Worm (Caenorhabditis elegans) whole organism, L4/young adult: ENCODE data around the gene F07E5.9.
"Not testable (repeated sequence)": the region's sequence is repeated elsewhere in the genome, so short reads cannot be mapped to it uniquely, and the experiment has no call there.

Source experiments
- W03F9.2 ChIP-seq: fragments of 150-350 bp; optimal IDR thresholded peaks from 2 replicates; lab custom pipeline; 2014; ENCODE audit warnings: missing biosample characterization, missing genetic modification characterization
- dao-5 ChIP-seq: sonication (generic microtip); optimal IDR thresholded peaks from 2 replicates; lab custom pipeline; 2016; ENCODE audit warnings: missing genotype, missing genetic modification characterization, moderate library complexity, missing compliant biosample characterization
- him-1 ChIP-seq: sonication (generic microtip); optimal IDR thresholded peaks from 2 replicates; lab custom pipeline; 2016; ENCODE audit warnings: missing genotype, missing genetic modification reagents, missing genetic modification characterization, missing compliant biosample characterization

- TF ChIP-seq dao-5, W03F9.2, him-1 (tag; lab: Kevin White, UChicago): not testable (repeated sequence)
Observed at ce11 chrII:2032282-2032681, 48.0 kb downstream of the F07E5.9 start, which contains the start of gene btb-4.
